Worm (Caenorhabditis elegans) whole organism, L4 larva: ENCODE results near the gene nas-21.

ENCODE experiments used
- F49E8.2 ChIP-seq: sonication (generic microtip); optimal IDR thresholded peaks from 2 replicates; lab custom pipeline; 2016; ENCODE audit warnings: missing compliant biosample characterization, mild to moderate bottlenecking, missing genetic modification characterization, borderline replicate concordance
- ZK546.5 ChIP-seq, 2 experiments: sonication (generic microtip); optimal IDR thresholded peaks; 2 replicates each; lab custom pipeline; 2017; ENCODE audit warnings: missing biosample characterization in 2 of 2, missing genetic modification characterization in 2 of 2
- dmd-8 ChIP-seq: fragments of 200-800 bp; sonication (Bioruptor generic); IDR thresholded peaks from 2 replicates; pipeline ENCODE4 v1.3.6; 2022; ENCODE audit warnings: missing genetic modification characterization, missing compliant biosample characterization
- mxl-2 ChIP-seq: fragments of 200-800 bp; sonication (Bioruptor generic); conservative IDR thresholded peaks from 2 replicates; pipeline ENCODE4 v1.3.6; 2022; ENCODE audit warnings: missing genetic modification reagents, missing genetic modification characterization, missing compliant biosample characterization
- nhr-10 ChIP-seq: fragments of 150-350 bp; optimal IDR thresholded peaks from 2 replicates; lab custom pipeline; 2014; ENCODE audit warnings: missing biosample characterization, missing genetic modification characterization
- nhr-237 ChIP-seq: sonication (generic microtip); optimal IDR thresholded peaks from 2 replicates; lab custom pipeline; 2017; ENCODE audit warnings: missing biosample characterization, missing genetic modification characterization
- sdz-12 ChIP-seq: fragments of 200-800 bp; sonication (Bioruptor generic); optimal IDR thresholded peaks from 2 replicates; lab custom pipeline; 2018; ENCODE audit warnings: mild to moderate bottlenecking, missing genetic modification characterization, missing compliant biosample characterization
- set-16 ChIP-seq: fragments of 200-800 bp; sonication (Bioruptor generic); IDR thresholded peaks from 2 replicates; pipeline ENCODE4 v1.3.6; 2022; ENCODE audit warnings: missing genetic modification reagents, missing genetic modification characterization, missing compliant biosample characterization
- zip-11 ChIP-seq: fragments of 200-800 bp; sonication (Bioruptor generic); IDR thresholded peaks from 2 replicates; pipeline ENCODE4 v1.3.6; 2022; ENCODE audit warnings: missing genetic modification characterization, missing compliant biosample characterization
- ztf-7 ChIP-seq: fragments of 150-350 bp; optimal IDR thresholded peaks from 2 replicates; lab custom pipeline; 2014; ENCODE audit warnings: missing biosample characterization, missing genetic modification characterization

The nas-21 gene

ce11 chrV:11521448-11521847 is 49.1 kb downstream of the nas-21 start, which contains the start of gene pafo-1 (continued):
- TF ChIP-seq mxl-2 (GFP tag; lab: Robert Waterston, UW) (no peak), dmd-8 (GFP tag; lab: Robert Waterston, UW) (no peak), zip-11 (GFP tag; lab: Robert Waterston, UW) (no peak), set-16 (GFP tag; lab: Robert Waterston, UW) (no peak), ZK546.5 (tag; optimal IDR thresholded peaks at IDR 0.05; lab: Kevin White, UChicago) (no peak), nhr-10 (tag; lab: Kevin White, UChicago) (no peak), ztf-7 (tag; lab: Kevin White, UChicago) (no peak), nhr-237 (tag; lab: Kevin White, UChicago) (no peak), sdz-12 (GFP tag; lab: Kevin White, UChicago) (no peak), F49E8.2 (tag; lab: Kevin White, UChicago) (peak; percentile 80)
